Worm (Caenorhabditis elegans): ENCODE data around the gene ZC373.3.

- no peak for TF ChIP-seq nhr-28 (tag; optimal IDR thresholded peaks at IDR 0.05)
- no peak for TF ChIP-seq gei-8 (GFP tag; optimal IDR thresholded peaks at IDR 0.05)
- TF ChIP-seq nhr-11 (tag; optimal IDR thresholded peaks at IDR 0.05) = no peak
- no peak for TF ChIP-seq unc-39 (tag; optimal IDR thresholded peaks at IDR 0.05)
- TF ChIP-seq ZK337.2 (GFP tag; IDR thresholded peaks at IDR 0.05) = no peak
- TF ChIP-seq unc-62 (GFP tag; optimal IDR thresholded peaks at IDR 0.05 in 1 of 2) = no peak
- no peak for TF ChIP-seq unc-62 (tag; optimal IDR thresholded peaks at IDR 0.05)
- no peak for TF ChIP-seq lin-39 (tag; optimal IDR thresholded peaks at IDR 0.05)
- no peak for TF ChIP-seq ceh-28 (tag; optimal IDR thresholded peaks at IDR 0.05)
- no peak for TF ChIP-seq F49E8.2 (tag; optimal IDR thresholded peaks at IDR 0.05; ENCODE audit: borderline replicate concordance)
Measured at ce11 chrX:10049160-10049559, 11.2 kb upstream of the ZC373.3 start, which contains the start of gene gnrr-3.

All from whole organism, L4 larva.